Worm (Caenorhabditis elegans) whole organism, early embryonic: ENCODE measurements around the gene ule-4.

ENCODE experiments used
- ama-1 ChIP-seq: fragments of 150-350 bp; optimal IDR thresholded peaks from 2 replicates; lab custom pipeline; 2014
- hnd-1 ChIP-seq: sonication (generic microtip); optimal IDR thresholded peaks from 2 replicates; lab custom pipeline; 2016; ENCODE audit warnings: missing genetic modification characterization, missing compliant biosample characterization

ce11 chrIV:13695720-13696364, 48.4 kb upstream of the ule-4 start:
- TF ChIP-seq hnd-1 (tag; lab: Kevin White, UChicago) = no peak
- TF ChIP-seq ama-1 = no peak
